Worm (Caenorhabditis elegans): ENCODE measurements around the gene vps-60.

Gene vps-60

DNA sequence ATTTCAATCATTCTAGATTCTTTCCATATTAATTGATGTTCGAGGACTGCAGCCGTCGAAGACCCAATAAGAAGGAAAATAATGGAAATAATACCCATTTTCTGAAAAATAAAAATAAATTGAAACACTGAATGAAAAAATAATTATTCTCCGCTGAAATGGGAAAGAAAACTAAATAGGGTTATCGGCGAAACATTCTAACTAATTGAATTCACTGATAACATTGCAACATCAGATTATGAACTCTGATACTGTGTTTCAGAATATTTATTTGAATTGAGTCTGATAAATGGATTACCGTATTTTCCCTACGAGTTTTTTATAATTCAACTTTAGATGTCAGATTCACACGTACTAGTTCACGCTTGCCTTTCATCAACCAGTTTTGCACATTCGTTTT, 37.2 kb upstream of the vps-60 start, which contains the start of gene asp-13:
Gene asp-13, minus strand, starts transcription at position 101 of the 400 bp plus-strand sequence.
- no peak for TF ChIP-seq nhr-77 (tag; optimal IDR thresholded peaks at IDR 0.05)
- no peak for TF ChIP-seq ztf-1 (GFP tag; conservative IDR thresholded peaks at IDR 0.05)
- no peak for TF ChIP-seq C34F6.9 (tag; optimal IDR thresholded peaks at IDR 0.05)
- peak; percentile 38 for TF ChIP-seq fos-1 (tag; optimal IDR thresholded peaks at IDR 0.05)
- TF ChIP-seq elt-3 (tag; optimal IDR thresholded peaks at IDR 0.05): no peak
- no peak for TF ChIP-seq nhr-129 (tag; optimal IDR thresholded peaks at IDR 0.05)
- TF ChIP-seq sma-9 (GFP tag; optimal IDR thresholded peaks at IDR 0.05): no peak
- TF ChIP-seq sma-9 (tag; optimal IDR thresholded peaks at IDR 0.05): no peak

DNA sequence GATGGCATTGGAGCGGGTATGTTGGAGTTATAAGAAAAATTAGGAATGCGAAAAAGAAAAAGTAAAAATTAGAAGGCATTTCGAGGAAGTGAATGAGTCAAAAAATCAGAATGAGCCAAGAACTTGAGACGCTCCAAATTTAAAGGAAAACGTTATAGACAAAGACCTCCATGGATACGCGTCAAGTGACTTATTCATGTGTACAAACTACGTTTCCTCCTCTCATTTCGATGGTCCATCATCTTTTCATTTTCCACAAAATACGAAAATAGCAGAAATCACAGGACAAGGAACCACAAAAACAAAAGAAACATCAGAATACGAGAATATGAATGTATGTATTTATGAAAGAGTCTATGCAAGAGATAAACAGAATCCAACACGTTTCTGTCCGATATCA, 35.3 kb upstream of the vps-60 start, which contains the start of gene F28A12.3:
Gene F28A12.3, minus strand, starts transcription at position 101 of the 400 bp plus-strand sequence.
- no peak for TF ChIP-seq lin-39 (tag; optimal IDR thresholded peaks at IDR 0.05)
- no peak for TF ChIP-seq ama-1 (optimal IDR thresholded peaks at IDR 0.05)
- TF ChIP-seq lin-13 (GFP tag; optimal IDR thresholded peaks at IDR 0.05): no peak
- TF ChIP-seq peb-1 (tag; optimal IDR thresholded peaks at IDR 0.05): no peak
- TF ChIP-seq nhr-23 (tag; optimal IDR thresholded peaks at IDR 0.05): no peak
- TF ChIP-seq ztf-1 (GFP tag; conservative IDR thresholded peaks at IDR 0.05): no peak
- TF ChIP-seq nhr-10 (tag; optimal IDR thresholded peaks at IDR 0.05): no peak
- TF ChIP-seq nhr-77 (tag; optimal IDR thresholded peaks at IDR 0.05): no peak
- TF ChIP-seq Y55F3AM.14 (GFP tag; optimal IDR thresholded peaks at IDR 0.05): no peak
- no peak for TF ChIP-seq nhr-25 (tag; optimal IDR thresholded peaks at IDR 0.05)

DNA sequence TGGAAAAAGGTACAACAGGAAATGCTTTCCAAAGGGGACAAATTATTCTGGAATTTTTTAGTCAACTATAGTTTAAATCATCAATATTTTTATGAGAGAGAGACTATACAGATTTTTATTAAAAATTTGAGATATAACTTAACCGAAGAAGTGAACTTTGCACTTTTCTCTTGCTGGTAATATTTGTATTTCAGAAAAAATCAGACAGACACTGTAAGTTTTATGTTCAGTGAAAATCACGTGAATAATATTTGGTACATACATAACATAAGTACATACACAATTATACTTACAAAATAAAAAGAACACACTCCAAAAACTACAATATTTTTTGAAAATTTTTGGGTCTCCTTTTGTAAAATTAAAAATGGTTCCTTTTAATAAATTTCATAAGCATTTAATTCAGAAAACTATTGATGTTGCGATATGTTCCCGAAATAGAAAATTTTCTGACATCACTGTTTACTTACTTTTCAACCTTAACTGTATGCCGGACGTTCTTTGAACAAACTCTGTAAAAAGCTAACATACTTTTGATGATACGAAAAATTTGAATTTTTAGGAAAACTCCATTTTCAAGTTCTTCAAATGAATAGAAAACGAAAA, 31.8 kb upstream of the vps-60 start, which contains the start of the genes F28A12.10 and acd-4:
Gene F28A12.10, minus strand, starts transcription at position 101 of the 606 bp plus-strand sequence.
Gene acd-4, plus strand, starts transcription at position 556 of the 606 bp plus-strand sequence.
- TF ChIP-seq nhr-129 (tag; optimal IDR thresholded peaks at IDR 0.05): no peak
- no peak for TF ChIP-seq ztf-11 (tag; optimal IDR thresholded peaks at IDR 0.05)
- TF ChIP-seq snpc-4 (tag; optimal IDR thresholded peaks at IDR 0.05): no peak

DNA sequence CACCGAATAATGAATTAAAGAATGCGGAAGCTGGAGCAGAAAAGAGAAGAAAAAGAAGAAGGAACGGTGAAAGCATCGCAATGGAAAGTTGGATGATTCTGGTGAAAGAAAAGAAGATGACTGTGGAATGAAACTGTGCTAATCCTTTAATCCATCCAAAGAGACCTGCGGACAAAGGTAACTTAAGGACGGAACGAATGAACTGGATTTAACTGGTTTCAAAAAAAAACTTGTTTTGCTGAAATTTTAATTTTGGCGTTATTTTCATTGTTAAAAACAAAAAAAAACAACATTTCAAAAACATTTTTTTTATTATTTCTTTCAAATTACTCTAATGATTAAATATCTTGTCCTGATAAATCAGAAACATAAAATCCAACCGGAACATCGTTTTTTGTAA, 31.0 kb upstream of the vps-60 start, which contains the start of gene grl-12:
Gene grl-12, minus strand, starts transcription at position 101 of the 400 bp plus-strand sequence.
- no peak for TF ChIP-seq crh-2 (tag; optimal IDR thresholded peaks at IDR 0.05)
- no peak for TF ChIP-seq nhr-77 (tag; optimal IDR thresholded peaks at IDR 0.05)
- TF ChIP-seq ZK546.5 (tag; optimal IDR thresholded peaks at IDR 0.05): no peak
- TF ChIP-seq nhr-12 (tag; optimal IDR thresholded peaks at IDR 0.05): no peak
- no peak for TF ChIP-seq F13H6.1 (tag; optimal IDR thresholded peaks at IDR 0.05)

DNA sequence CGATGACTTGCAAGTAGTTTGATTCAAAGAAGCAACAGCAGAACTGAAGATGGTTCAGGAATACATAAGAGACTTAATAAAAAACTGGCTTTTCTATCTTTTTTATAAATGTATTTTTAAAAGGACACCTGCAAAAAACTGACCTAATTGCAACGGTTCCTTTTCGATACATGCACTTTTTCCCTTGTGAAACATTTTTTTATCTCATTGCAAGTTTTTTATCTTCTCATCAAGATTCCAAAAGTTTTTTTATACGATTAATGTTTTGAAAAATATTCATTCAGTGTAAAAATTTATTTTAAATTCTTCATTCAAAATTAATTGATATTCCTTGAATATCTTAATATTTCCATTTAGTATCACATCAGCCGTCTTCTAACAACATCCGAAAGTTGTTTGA, 29.6 kb upstream of the vps-60 start, which contains the start of gene oac-29:
Gene oac-29, minus strand, starts transcription at position 101 of the 400 bp plus-strand sequence.
- TF ChIP-seq ceh-82 (tag; optimal IDR thresholded peaks at IDR 0.05): no peak
- no peak for TF ChIP-seq ztf-11 (tag; optimal IDR thresholded peaks at IDR 0.05)
- no peak for TF ChIP-seq sma-3 (GFP tag; optimal IDR thresholded peaks at IDR 0.05)
- no peak for TF ChIP-seq Y55F3AM.14 (GFP tag; optimal IDR thresholded peaks at IDR 0.05)

DNA sequence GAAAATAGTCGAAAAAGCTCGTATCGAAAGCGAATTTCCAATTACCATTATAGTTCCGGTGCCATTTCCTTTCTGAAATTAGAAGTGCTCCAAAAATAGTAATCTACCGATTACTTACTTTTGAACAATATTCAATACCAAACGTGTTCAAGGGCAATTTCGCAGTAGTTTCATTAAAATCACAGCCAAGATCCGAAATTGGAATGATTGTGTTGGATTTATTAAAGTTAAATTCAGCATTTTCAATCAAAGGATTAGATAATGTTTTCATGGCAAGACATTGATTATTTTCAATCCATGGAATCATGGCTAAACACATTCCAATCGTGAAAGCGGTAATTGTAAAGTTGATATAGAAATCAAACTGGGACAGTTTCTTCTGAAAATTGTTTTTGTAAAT, 26.9 kb upstream of the vps-60 start:
- TF ChIP-seq ztf-4 (tag; optimal IDR thresholded peaks at IDR 0.05): no peak

DNA sequence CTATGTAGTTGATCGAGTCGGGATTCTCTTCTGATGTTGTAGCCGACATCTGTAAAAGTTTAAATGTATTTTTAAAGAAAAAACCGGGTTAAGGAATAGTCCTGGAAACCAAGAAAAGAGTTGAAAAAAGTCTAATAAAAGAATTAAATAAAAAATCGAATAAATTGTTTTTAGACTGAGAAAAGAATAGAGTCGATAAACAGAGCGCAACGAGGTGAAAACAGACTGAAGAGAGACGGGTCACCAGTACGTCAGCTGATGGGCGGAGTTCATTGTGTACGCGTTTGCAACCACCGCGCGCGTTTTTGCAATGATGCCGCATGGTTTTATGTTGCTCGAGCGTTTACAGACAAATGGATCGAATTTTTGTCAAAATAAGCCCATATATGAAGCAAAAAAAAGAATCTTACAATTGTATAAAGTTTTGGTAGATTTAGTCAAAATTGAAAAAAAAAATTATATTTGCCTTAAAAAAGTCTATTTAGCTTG, 25.4 kb upstream of the vps-60 start, which contains the start of gene atg-18:
Gene atg-18, minus strand, starts transcription at position 51 of the 489 bp plus-strand sequence.
- peak; percentile 2 for TF ChIP-seq egl-27 (tag; optimal IDR thresholded peaks at IDR 0.05)
- no peak for TF ChIP-seq nhr-21 (tag; optimal IDR thresholded peaks at IDR 0.05)
- TF ChIP-seq ztf-11 (tag; optimal IDR thresholded peaks at IDR 0.05): no peak
- no peak for TF ChIP-seq skn-1 (tag; optimal IDR thresholded peaks at IDR 0.05)
- TF ChIP-seq unc-39 (tag; optimal IDR thresholded peaks at IDR 0.05): no peak
- peak; percentile 73 for TF ChIP-seq C34F6.9 (tag; optimal IDR thresholded peaks at IDR 0.05)
- TF ChIP-seq gmeb-1 (tag; optimal IDR thresholded peaks at IDR 0.05): peak; percentile 73
- no peak for TF ChIP-seq nhr-10 (tag; optimal IDR thresholded peaks at IDR 0.05)
- peak; percentile 56 for TF ChIP-seq sma-9 (GFP tag; optimal IDR thresholded peaks at IDR 0.05)
- no peak for TF ChIP-seq sma-9 (tag; optimal IDR thresholded peaks at IDR 0.05)
- no peak for TF ChIP-seq elt-3 (tag; optimal IDR thresholded peaks at IDR 0.05)
- no peak for TF ChIP-seq Y55F3AM.14 (GFP tag; optimal IDR thresholded peaks at IDR 0.05)
- peak; percentile 70 for TF ChIP-seq F13H6.1 (tag; optimal IDR thresholded peaks at IDR 0.05)
- TF ChIP-seq nhr-11 (tag; optimal IDR thresholded peaks at IDR 0.05): no peak
- peak; percentile 64 for TF ChIP-seq fos-1 (tag; optimal IDR thresholded peaks at IDR 0.05)
- no peak for TF ChIP-seq dmd-4 (tag; optimal IDR thresholded peaks at IDR 0.05)
- TF ChIP-seq alr-1 (tag; optimal IDR thresholded peaks at IDR 0.05): no peak
- no peak for TF ChIP-seq ztf-4 (tag; optimal IDR thresholded peaks at IDR 0.05)
- TF ChIP-seq zag-1 (tag; optimal IDR thresholded peaks at IDR 0.05): no peak
- TF ChIP-seq mbf-1 (tag; optimal IDR thresholded peaks at IDR 0.05): no peak
- TF ChIP-seq nhr-237 (tag; optimal IDR thresholded peaks at IDR 0.05): no peak
- peak; percentile 22 for TF ChIP-seq snpc-4 (tag; optimal IDR thresholded peaks at IDR 0.05)
- TF ChIP-seq unc-55 (GFP tag; optimal IDR thresholded peaks at IDR 0.05): peak; percentile 77
- no peak for TF ChIP-seq mdl-1 (tag; optimal IDR thresholded peaks at IDR 0.05)
- peak; percentile 71 for TF ChIP-seq sma-3 (GFP tag; optimal IDR thresholded peaks at IDR 0.05)
- peak; percentile 9 for TF ChIP-seq unc-62 (GFP tag; optimal IDR thresholded peaks at IDR 0.05)
- TF ChIP-seq nhr-12 (tag; optimal IDR thresholded peaks at IDR 0.05): no peak
- TF ChIP-seq ama-1 (optimal IDR thresholded peaks at IDR 0.05): peak; percentile 6
